Worm (Caenorhabditis elegans) whole organism, early embryonic: Measurements from ENCODE around the gene cal-1.

Experiments
- B0310.2 ChIP-seq: sonication (generic microtip); optimal IDR thresholded peaks from 2 replicates; lab custom pipeline; 2016; ENCODE audit warnings: mild to moderate bottlenecking, missing genetic modification characterization, missing compliant biosample characterization
- F13C5.2 ChIP-seq: sonication (generic microtip); optimal IDR thresholded peaks from 2 replicates; lab custom pipeline; 2017; ENCODE audit warnings: mild to moderate bottlenecking, missing genetic modification characterization, inconsistent platforms, missing compliant biosample characterization
- aly-1 ChIP-seq: sonication (generic microtip); optimal IDR thresholded peaks from 2 replicates; lab custom pipeline; 2016; ENCODE audit warnings: missing genetic modification characterization, missing compliant biosample characterization
- ama-1 ChIP-seq: fragments of 150-350 bp; optimal IDR thresholded peaks from 2 replicates; lab custom pipeline; 2014
- ceh-13 ChIP-seq: fragments of 200-800 bp; sonication (Bioruptor generic); optimal IDR thresholded peaks from 2 replicates; lab custom pipeline; 2018; ENCODE audit warnings: mild to moderate bottlenecking, missing genetic modification characterization, missing compliant biosample characterization
- ceh-36 ChIP-seq: sonication (generic microtip); optimal IDR thresholded peaks from 2 replicates; lab custom pipeline; 2016; ENCODE audit warnings: missing genetic modification characterization, inconsistent platforms, missing compliant biosample characterization
- ets-7 ChIP-seq: sonication (generic microtip); optimal IDR thresholded peaks from 2 replicates; lab custom pipeline; 2016; ENCODE audit warnings: missing genotype, missing genetic modification characterization, missing compliant biosample characterization
- flt-1 ChIP-seq: fragments of 200-800 bp; sonication (Bioruptor generic); IDR thresholded peaks from 2 replicates; pipeline ENCODE4 v1.3.6; 2022; ENCODE audit warnings: missing genetic modification characterization, missing compliant biosample characterization
- hmbx-1 ChIP-seq: sonication (generic microtip); optimal IDR thresholded peaks from 2 replicates; lab custom pipeline; 2016; ENCODE audit warnings: mild to moderate bottlenecking, missing genetic modification characterization, missing compliant biosample characterization
- hmg-4 ChIP-seq: fragments of 200-800 bp; sonication (Bioruptor generic); optimal IDR thresholded peaks from 2 replicates; lab custom pipeline; 2018; ENCODE audit warnings: mild to moderate bottlenecking, missing genetic modification characterization, missing compliant biosample characterization
- hnd-1 ChIP-seq: sonication (generic microtip); optimal IDR thresholded peaks from 2 replicates; lab custom pipeline; 2016; ENCODE audit warnings: missing genetic modification characterization, missing compliant biosample characterization
- pes-1 ChIP-seq: fragments of 200-800 bp; sonication (Bioruptor generic); IDR thresholded peaks from 2 replicates; pipeline ENCODE4 v1.3.6; 2022; ENCODE audit warnings: missing genetic modification reagents, missing genetic modification characterization, missing compliant biosample characterization
- scrt-1 ChIP-seq: fragments of 200-800 bp; sonication (Bioruptor generic); IDR thresholded peaks from 2 replicates; pipeline ENCODE4 v1.3.6; 2022; ENCODE audit warnings: missing genetic modification characterization, missing compliant biosample characterization
- sea-1 ChIP-seq: fragments of 200-800 bp; sonication (Bioruptor generic); conservative IDR thresholded peaks from 2 replicates; pipeline ENCODE4 v1.3.6; 2022; ENCODE audit warnings: missing genetic modification characterization, missing compliant biosample characterization
- tbx-11 ChIP-seq: fragments of 200-800 bp; sonication (Bioruptor generic); IDR thresholded peaks from 2 replicates; pipeline ENCODE4 v1.3.6; 2022; ENCODE audit warnings: missing genetic modification characterization, missing compliant biosample characterization
- tbx-37 ChIP-seq: fragments of 200-800 bp; sonication (Bioruptor generic); conservative IDR thresholded peaks from 2 replicates; pipeline ENCODE4 v1.3.6; 2022; ENCODE audit warnings: missing genetic modification reagents, missing genetic modification characterization, missing compliant biosample characterization
- tra-4 ChIP-seq: sonication (generic microtip); optimal IDR thresholded peaks from 2 replicates; lab custom pipeline; 2017; ENCODE audit warnings: missing genetic modification characterization, missing compliant biosample characterization

The cal-1 gene

DNA sequence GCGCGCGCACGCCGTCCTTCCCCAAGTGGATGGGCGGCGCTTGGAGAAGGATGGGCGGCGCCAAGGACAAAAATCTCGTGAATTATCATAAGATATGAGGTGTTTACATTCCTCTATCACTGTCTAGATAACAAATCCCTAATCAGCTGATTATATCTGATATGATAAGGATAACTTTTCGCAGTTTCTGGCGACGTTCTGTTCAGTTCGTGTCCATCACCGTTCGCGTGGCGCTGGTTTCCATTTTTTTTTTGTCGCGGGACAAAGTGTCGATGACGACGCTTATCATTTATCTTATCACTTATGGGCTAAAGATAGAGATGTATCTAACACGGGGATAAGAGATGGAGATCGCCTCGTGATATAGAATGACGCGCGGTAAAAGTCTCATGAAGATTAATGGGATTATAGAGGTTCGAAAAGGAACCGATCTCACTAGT lies 36.3 kb upstream of the cal-1 start:
- no peak for TF ChIP-seq hmbx-1 (tag; lab: Kevin White, UChicago)
- no peak for TF ChIP-seq hmg-4 (GFP tag; lab: Kevin White, UChicago)
- TF ChIP-seq ceh-13: no peak

DNA sequence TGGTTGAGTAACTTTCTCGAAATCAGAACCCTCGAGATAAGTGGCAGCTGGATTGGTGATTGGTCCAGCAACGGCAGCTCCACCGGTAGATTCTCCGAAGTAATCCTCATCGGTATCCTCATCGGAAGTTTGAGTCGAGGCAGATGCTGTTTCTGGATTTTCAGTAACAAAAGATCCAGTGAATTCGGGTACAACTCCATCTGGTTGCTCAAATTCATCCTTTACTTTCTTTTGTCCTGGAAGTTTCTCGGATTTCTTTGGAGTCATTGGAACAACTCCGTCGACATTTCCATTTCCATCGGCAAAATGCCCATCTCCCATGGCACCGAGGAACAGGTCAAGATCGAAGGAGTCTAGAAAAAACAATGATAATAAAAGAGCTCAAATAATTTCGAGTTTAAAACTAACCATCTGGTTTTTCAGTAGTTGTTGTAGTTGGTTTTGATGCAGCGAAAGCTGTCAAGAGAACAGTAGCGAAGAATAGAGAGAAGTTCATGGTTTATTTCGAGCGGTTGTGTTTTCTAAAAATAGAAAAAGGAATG lies 35.7 kb upstream of the cal-1 start, which contains the start of gene F45D3.4:
F45D3.4 (minus strand) TSS at position 521 of the 542 bp plus-strand sequence.
- TF ChIP-seq hnd-1 (tag; lab: Kevin White, UChicago) (no peak), ama-1 (lab: Kevin White, UChicago) (no peak), ceh-13 (no peak), ceh-36 (tag; lab: Kevin White, UChicago) (no peak), tbx-11 (no peak), scrt-1 (GFP tag; lab: Robert Waterston, UW) (no peak), ets-7 (tag; lab: Kevin White, UChicago) (no peak), sea-1 (GFP tag; lab: Robert Waterston, UW) (no peak), B0310.2 (tag; lab: Kevin White, UChicago) (no peak), hmbx-1 (tag; lab: Kevin White, UChicago) (no peak), flt-1 (no peak), pes-1 (GFP tag; lab: Robert Waterston, UW) (no peak), hmg-4 (GFP tag; lab: Kevin White, UChicago) (no peak), aly-1 (tag; lab: Kevin White, UChicago) (no peak), F13C5.2 (no peak), tbx-37 (GFP tag; lab: Robert Waterston, UW) (no peak), tra-4 (tag; lab: Kevin White, UChicago) (no peak)

DNA sequence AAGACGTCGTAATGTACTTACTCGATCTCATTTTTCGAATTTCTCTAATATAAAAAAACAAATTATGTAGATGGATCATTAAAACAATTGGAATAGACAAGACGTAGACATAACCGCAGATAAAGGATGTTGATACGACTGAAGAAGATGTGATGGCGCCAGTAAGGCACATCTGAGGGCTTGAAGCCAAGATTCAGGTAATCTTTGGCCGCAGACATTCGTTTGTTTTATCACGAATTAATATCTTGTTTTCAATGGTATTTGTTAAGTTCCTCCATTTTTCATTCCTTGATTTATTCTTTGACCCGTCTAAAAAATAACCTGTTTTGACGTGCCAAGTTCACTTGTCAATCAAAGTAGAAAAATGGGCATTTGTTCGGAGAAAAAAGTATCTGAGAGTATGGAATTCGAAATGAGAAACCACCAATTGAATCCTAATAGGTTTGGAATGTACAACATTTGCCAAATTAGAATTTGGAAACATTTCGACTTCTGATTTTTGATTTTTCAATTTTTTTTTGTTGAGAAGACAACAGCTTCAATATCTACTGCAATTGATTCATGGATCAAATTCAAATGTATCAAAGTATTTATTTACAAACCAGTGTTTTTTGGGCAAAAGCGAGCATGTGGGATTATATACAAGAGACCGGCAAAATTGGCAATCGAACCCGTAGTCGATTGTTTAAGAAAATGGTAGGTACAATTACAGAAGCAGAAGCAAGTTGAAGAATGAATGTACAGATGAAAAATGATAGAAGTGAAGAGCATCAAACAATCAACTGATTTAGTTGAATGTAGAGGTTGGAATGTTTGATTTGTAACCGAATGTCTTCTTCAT lies 34.8 kb upstream of the cal-1 start:
- TF ChIP-seq ama-1 (lab: Kevin White, UChicago): no peak
- TF ChIP-seq tbx-37 (GFP tag; lab: Robert Waterston, UW): no peak
- no peak for TF ChIP-seq tbx-11
- no peak for TF ChIP-seq ceh-13
- TF ChIP-seq hmbx-1 (tag; lab: Kevin White, UChicago): no peak
- no peak for TF ChIP-seq tra-4 (tag; lab: Kevin White, UChicago)
- TF ChIP-seq hnd-1 (tag; lab: Kevin White, UChicago): no peak
- no peak for TF ChIP-seq B0310.2 (tag; lab: Kevin White, UChicago)
- no peak for TF ChIP-seq flt-1
- no peak for TF ChIP-seq sea-1 (GFP tag; lab: Robert Waterston, UW)
- TF ChIP-seq pes-1 (GFP tag; lab: Robert Waterston, UW): no peak

DNA sequence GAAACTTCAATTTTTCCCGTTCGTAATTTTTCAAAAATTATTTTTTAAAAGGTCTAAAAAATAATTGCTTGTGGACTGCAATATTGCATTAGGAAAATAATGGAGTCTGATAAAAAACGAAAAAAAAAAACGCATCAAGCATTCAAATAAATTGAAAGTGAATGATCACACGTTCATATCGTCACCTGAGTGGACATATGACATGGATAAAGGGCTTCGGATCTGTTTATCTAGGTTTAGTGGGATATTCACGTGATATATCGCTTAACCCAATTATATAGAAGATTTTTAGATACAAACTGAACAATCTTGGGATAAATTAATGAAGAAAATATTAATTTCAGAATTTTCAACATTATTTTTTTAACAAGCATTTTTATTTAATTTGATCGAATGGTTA lies 33.7 kb upstream of the cal-1 start:
- TF ChIP-seq hmg-4 (GFP tag; lab: Kevin White, UChicago): no peak
- no peak for TF ChIP-seq ceh-13
- no peak for TF ChIP-seq scrt-1 (GFP tag; lab: Robert Waterston, UW)
- no peak for TF ChIP-seq F13C5.2
- no peak for TF ChIP-seq hmbx-1 (tag; lab: Kevin White, UChicago)
- no peak for TF ChIP-seq ama-1 (lab: Kevin White, UChicago)
- no peak for TF ChIP-seq pes-1 (GFP tag; lab: Robert Waterston, UW)

DNA sequence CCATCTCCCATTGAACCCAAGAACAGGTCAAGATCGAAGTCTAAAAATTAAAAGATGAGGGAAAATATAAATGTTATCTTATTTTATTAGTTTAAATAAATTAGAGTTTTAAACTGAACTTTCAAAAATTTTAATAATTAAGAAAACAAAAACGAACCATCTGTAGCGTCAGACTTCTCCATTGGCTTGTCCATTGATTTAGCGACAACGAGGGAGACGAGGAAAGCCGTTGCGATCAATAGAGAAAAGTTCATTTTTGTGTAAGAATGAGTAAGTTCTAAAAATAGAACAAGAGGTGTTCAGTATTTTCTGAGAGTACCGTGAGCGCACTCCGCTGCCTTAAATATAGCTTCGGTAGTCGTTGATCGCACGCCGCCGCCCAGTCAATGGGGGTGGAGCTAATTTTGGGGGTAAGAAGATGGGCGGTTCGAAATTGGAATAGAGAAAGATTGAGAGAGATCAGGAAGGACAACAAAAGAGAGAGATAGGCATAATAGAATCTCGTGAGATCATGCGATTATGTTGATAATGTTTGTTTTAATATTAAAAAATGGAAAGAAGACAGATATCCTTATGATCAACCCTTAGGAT lies 33.1 kb upstream of the cal-1 start, which contains the start of gene F45D3.3:
F45D3.3 (minus strand) TSS at position 350 of the 591 bp plus-strand sequence.
- TF ChIP-seq hmg-4 (GFP tag; lab: Kevin White, UChicago) (no peak), sea-1 (GFP tag; lab: Robert Waterston, UW) (no peak), ceh-13 (no peak), tbx-11 (no peak), hnd-1 (tag; lab: Kevin White, UChicago) (no peak), B0310.2 (tag; lab: Kevin White, UChicago) (no peak), tbx-37 (GFP tag; lab: Robert Waterston, UW) (no peak), flt-1 (no peak), tra-4 (tag; lab: Kevin White, UChicago) (no peak), ceh-36 (tag; lab: Kevin White, UChicago) (no peak), ama-1 (lab: Kevin White, UChicago) (no peak), ets-7 (tag; lab: Kevin White, UChicago) (no peak)

DNA sequence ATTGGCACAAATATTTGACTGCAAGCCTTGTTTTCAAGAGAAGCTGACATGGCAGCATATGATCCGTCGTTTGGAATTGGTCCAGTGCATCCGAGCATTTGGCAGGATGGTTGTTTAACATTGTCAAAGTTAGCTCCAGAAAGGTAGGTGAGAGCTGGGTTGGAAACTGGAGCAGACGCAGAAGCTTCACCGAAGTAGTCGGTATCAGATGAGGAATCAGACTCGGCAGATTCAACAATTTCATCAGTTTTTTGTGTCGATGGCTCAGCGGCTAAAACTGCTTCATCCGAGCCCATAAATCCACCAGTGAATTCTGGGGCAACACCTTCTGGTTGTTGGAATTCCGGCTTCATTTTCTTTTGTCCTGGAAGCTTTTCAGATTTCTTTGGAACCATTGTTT lies 32.6 kb upstream of the cal-1 start:
- TF ChIP-seq hnd-1 (tag; lab: Kevin White, UChicago) (no peak), tbx-37 (GFP tag; lab: Robert Waterston, UW) (no peak), ets-7 (tag; lab: Kevin White, UChicago) (no peak), pes-1 (GFP tag; lab: Robert Waterston, UW) (no peak), tra-4 (tag; lab: Kevin White, UChicago) (no peak), ama-1 (lab: Kevin White, UChicago) (no peak), aly-1 (tag; lab: Kevin White, UChicago) (no peak), hmg-4 (GFP tag; lab: Kevin White, UChicago) (no peak), ceh-13 (no peak), flt-1 (no peak), hmbx-1 (tag; lab: Kevin White, UChicago) (no peak), B0310.2 (tag; lab: Kevin White, UChicago) (no peak), tbx-11 (no peak), scrt-1 (GFP tag; lab: Robert Waterston, UW) (no peak), F13C5.2 (no peak), sea-1 (GFP tag; lab: Robert Waterston, UW) (no peak)

DNA sequence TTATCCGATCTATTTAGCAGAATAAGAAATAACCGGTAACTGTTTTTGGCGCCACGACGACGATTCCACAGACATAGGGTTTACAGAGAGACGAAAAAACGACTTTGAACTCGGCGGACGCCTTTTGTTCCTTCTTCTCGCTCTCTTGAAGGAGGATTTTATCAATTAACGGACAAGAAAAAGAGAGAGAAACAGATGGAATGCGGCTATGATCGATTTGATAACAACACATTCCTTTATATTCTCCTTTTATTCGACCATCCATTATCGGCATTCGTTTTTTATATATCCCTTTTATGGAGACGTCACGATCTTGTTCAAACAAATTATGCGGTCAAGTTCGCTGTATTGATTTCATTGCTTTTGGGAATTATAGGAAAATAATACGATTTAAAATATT lies 31.8 kb upstream of the cal-1 start:
- TF ChIP-seq pes-1 (GFP tag; lab: Robert Waterston, UW) (no peak), hmg-4 (GFP tag; lab: Kevin White, UChicago) (no peak), tra-4 (tag; lab: Kevin White, UChicago) (no peak), aly-1 (tag; lab: Kevin White, UChicago) (no peak), hnd-1 (tag; lab: Kevin White, UChicago) (no peak), sea-1 (GFP tag; lab: Robert Waterston, UW) (no peak), ceh-13 (no peak), ets-7 (tag; lab: Kevin White, UChicago) (no peak), B0310.2 (tag; lab: Kevin White, UChicago) (no peak), ama-1 (lab: Kevin White, UChicago) (no peak), hmbx-1 (tag; lab: Kevin White, UChicago) (no peak)
